Worm (Caenorhabditis elegans) whole organism, young adult: ENCODE data around the gene B0222.15.

Source experiments
- D2030.7 ChIP-seq: fragments of 200-800 bp; sonication (Bioruptor generic); IDR thresholded peaks from 2 replicates; pipeline ENCODE4 v1.3.6; 2022; ENCODE audit warnings: missing genetic modification reagents, missing genetic modification characterization, missing compliant biosample characterization
- Y53F4B.3 ChIP-seq: fragments of 200-800 bp; sonication (Bioruptor generic); IDR thresholded peaks from 2 replicates; pipeline ENCODE4 v1.3.6; 2022; ENCODE audit warnings: missing genetic modification reagents, missing genetic modification characterization, missing compliant biosample characterization
- Y53G8AR.9 ChIP-seq: fragments of 200-800 bp; sonication (Bioruptor generic); conservative IDR thresholded peaks from 2 replicates; pipeline ENCODE4 v1.3.6; 2022; ENCODE audit warnings: missing genetic modification reagents, missing genetic modification characterization, missing compliant biosample characterization
- ama-1 ChIP-seq, 3 experiments: fragments of 150-350 bp in 1 of 3; sonication (generic microtip) in 2 of 3; optimal IDR thresholded peaks; 2 replicates each; lab custom pipeline; 2014 to 2018; ENCODE audit warnings: missing biosample characterization in 2 of 3, missing genetic modification characterization in 2 of 3, missing genetic modification reagents in 2 of 3
- ccch-3 ChIP-seq: fragments of 200-800 bp; sonication (Bioruptor generic); optimal IDR thresholded peaks from 2 replicates; lab custom pipeline; 2018; ENCODE audit warnings: mild to moderate bottlenecking, missing genetic modification characterization, missing compliant biosample characterization
- ceh-58 ChIP-seq: fragments of 200-800 bp; sonication (Bioruptor generic); IDR thresholded peaks from 2 replicates; pipeline ENCODE4 v1.3.6; 2022; ENCODE audit warnings: missing genetic modification characterization, missing compliant biosample characterization
- efl-1 ChIP-seq: fragments of 150-350 bp; optimal IDR thresholded peaks from 2 replicates; lab custom pipeline; 2014; ENCODE audit warnings: missing biosample characterization, missing genetic modification reagents, missing genetic modification characterization
- lin-54 ChIP-seq: fragments of 200-800 bp; sonication (Bioruptor generic); optimal IDR thresholded peaks from 2 replicates; lab custom pipeline; 2018; ENCODE audit warnings: mild to moderate bottlenecking, missing genetic modification characterization, missing compliant biosample characterization
- pha-4 ChIP-seq: fragments of 150-350 bp; sonication (generic microtip); optimal IDR thresholded peaks from 2 replicates; lab custom pipeline; 2014; ENCODE audit warnings: missing biosample characterization, missing genetic modification reagents, missing genetic modification characterization
- xnd-1 ChIP-seq: sonication (generic microtip); optimal IDR thresholded peaks from 2 replicates; lab custom pipeline; 2016; ENCODE audit warnings: missing genotype, missing genetic modification reagents, missing genetic modification characterization, missing compliant biosample characterization
- ztf-22 ChIP-seq: fragments of 200-800 bp; sonication (Bioruptor generic); optimal IDR thresholded peaks from 2 replicates; lab custom pipeline; 2018; ENCODE audit warnings: mild to moderate bottlenecking, missing genetic modification characterization, moderate library complexity, missing compliant biosample characterization
- ztf-25 ChIP-seq: fragments of 200-800 bp; sonication (Bioruptor generic); IDR thresholded peaks from 2 replicates; pipeline ENCODE4 v1.3.6; 2022; ENCODE audit warnings: missing genetic modification reagents, missing genetic modification characterization, missing compliant biosample characterization

- TF ChIP-seq Y53G8AR.9 (GFP tag; lab: Robert Waterston, UW) = no peak
- no peak for TF ChIP-seq pha-4 (tag; lab: Kevin White, UChicago)
- no peak for TF ChIP-seq ztf-22
- no peak for TF ChIP-seq D2030.7 (GFP tag; lab: Robert Waterston, UW)
- TF ChIP-seq xnd-1 = no peak
- no peak for TF ChIP-seq ama-1 (optimal IDR thresholded peaks at IDR 0.05; lab: Kevin White, UChicago)
- TF ChIP-seq ama-1 (GFP tag; optimal IDR thresholded peaks at IDR 0.05; lab: Kevin White, UChicago) = no peak
- TF ChIP-seq lin-54 (GFP tag; lab: Kevin White, UChicago) = no peak
- TF ChIP-seq ccch-3 (GFP tag; lab: Kevin White, UChicago) = no peak
- TF ChIP-seq ceh-58 (GFP tag; lab: Robert Waterston, UW) = no peak
- no peak for TF ChIP-seq Y53F4B.3 (GFP tag; lab: Robert Waterston, UW)
- TF ChIP-seq ztf-25 (GFP tag; lab: Robert Waterston, UW) = no peak
- TF ChIP-seq efl-1 (GFP tag; lab: Kevin White, UChicago) = no peak
Observed at ce11 chrV:9194055-9194454, 37.5 kb upstream of the B0222.15 start.
